Fruit fly (Drosophila melanogaster): ENCODE data around the gene CG5199.
A peak's percentile ranks its signal among the peaks of the same experiment; 100 is the strongest.

CG5199 gene

dm6 chr3L:20452813-20453682, at the start of gene CG5199 (continued):
- TF ChIP-seq klu (GFP tag; IDR thresholded peaks at IDR 0.05) (peak; percentile 35; the same call in 1 of the 2 replicates), Dp (GFP tag; optimal IDR thresholded peaks at IDR 0.05) (peak; percentile 62), CG32772 (GFP tag; IDR thresholded peaks at IDR 0.05) (peak; percentile 34; the same call in 1 of the 2 replicates), CG2199 (GFP tag; IDR thresholded peaks at IDR 0.05) (no peak), pros (GFP tag; optimal IDR thresholded peaks at IDR 0.05) (no peak), CG34376 (GFP tag; optimal IDR thresholded peaks at IDR 0.05) (no peak), yki (optimal IDR thresholded peaks at IDR 0.05) (no peak), gcm2 (GFP tag; optimal IDR thresholded peaks at IDR 0.05) (no peak), Hr51 (GFP tag; optimal IDR thresholded peaks at IDR 0.05) (peak; percentile 0 to 65), CG6813 (GFP tag; optimal IDR thresholded peaks at IDR 0.05) (peak; percentile 37), cg (GFP tag; optimal IDR thresholded peaks at IDR 0.05) (no peak), CG31365 (tag; optimal IDR thresholded peaks at IDR 0.05) (no peak), HHEX (GFP tag; optimal IDR thresholded peaks at IDR 0.05) (peak; percentile 52), CG12155 (GFP tag; optimal IDR thresholded peaks at IDR 0.05) (peak; percentile 58), vfl (GFP tag; optimal IDR thresholded peaks at IDR 0.05) (no peak), Hey (tag; optimal IDR thresholded peaks at IDR 0.05) (no peak), sisA (GFP tag; IDR thresholded peaks at IDR 0.05) (peak; percentile 49), CG14667 (GFP tag; IDR thresholded peaks at IDR 0.05) (peak; percentile 60), CG10209 (GFP tag; optimal IDR thresholded peaks at IDR 0.05) (peak; percentile 74), fd96Cb (tag; optimal IDR thresholded peaks at IDR 0.05) (peak; percentile 76), CG33213 (GFP tag; optimal IDR thresholded peaks at IDR 0.05) (peak; percentile 12), nerfin-1 (tag; optimal IDR thresholded peaks at IDR 0.05) (no peak), Myb (GFP tag; optimal IDR thresholded peaks at IDR 0.05) (peak; percentile 25), CG3838 (GFP tag; optimal IDR thresholded peaks at IDR 0.05) (no peak), Hr78 (GFP tag; optimal IDR thresholded peaks at IDR 0.05) (no peak), CG3065 (GFP tag; optimal IDR thresholded peaks at IDR 0.05) (no peak), esg (GFP tag; conservative IDR thresholded peaks at IDR 0.05) (peak; percentile 33; the same call in 1 of the 2 replicates), shn (GFP tag; optimal IDR thresholded peaks at IDR 0.05) (peak; percentile 22), CG16779 (GFP tag; IDR thresholded peaks at IDR 0.05) (no peak), Bgb (GFP tag; IDR thresholded peaks at IDR 0.05; ENCODE audit: partially characterized antibody) (peak; percentile 75), CG17912 (GFP tag; optimal IDR thresholded peaks at IDR 0.05) (no peak), CG1233 (GFP tag; optimal IDR thresholded peaks at IDR 0.05) (peak; percentile 55), CG3995 (GFP tag; optimal IDR thresholded peaks at IDR 0.05) (peak; percentile 19), unpg (GFP tag; optimal IDR thresholded peaks at IDR 0.05) (peak; percentile 66), CG4328 (GFP tag; optimal IDR thresholded peaks at IDR 0.05) (peak; percentile 54), CG3847 (GFP tag; IDR thresholded peaks at IDR 0.05) (peak; percentile 64; the same call in 1 of the 2 replicates), psq (GFP tag; optimal IDR thresholded peaks at IDR 0.05) (peak; percentile 43), ATbp (GFP tag; optimal IDR thresholded peaks at IDR 0.05) (no peak), CG10462 (GFP tag; optimal IDR thresholded peaks at IDR 0.05) (peak; percentile 38), CG11093 (GFP tag; IDR thresholded peaks at IDR 0.05) (peak; percentile 63; the same call in 2 of the 3 replicates), Fer2 (tag; optimal IDR thresholded peaks at IDR 0.05) (peak; percentile 29), dan (GFP tag; IDR thresholded peaks at IDR 0.05) (no peak), dimm (GFP tag; IDR thresholded peaks at IDR 0.05) (no peak), Drgx (GFP tag; IDR thresholded peaks at IDR 0.05) (0 out of 2 replicates have a peak, but pooled peaks have one; percentile 28), Dek (tag; optimal IDR thresholded peaks at IDR 0.05) (peak; percentile 59), Ets97D (GFP tag; optimal IDR thresholded peaks at IDR 0.05) (peak; percentile 40), CG1832 (GFP tag; optimal IDR thresholded peaks at IDR 0.05) (no peak), Chrac-16 (GFP tag; optimal IDR thresholded peaks at IDR 0.05) (peak; percentile 72), zfh2 (GFP tag; optimal IDR thresholded peaks at IDR 0.05) (peak; percentile 53)
